Worm (Caenorhabditis elegans) whole organism, L2 larva: ENCODE results near the gene R07H5.16.
"Not testable (repeated sequence)": the region's sequence is repeated elsewhere in the genome, so short reads cannot be mapped to it uniquely, and the experiment has no call there.

Experiments used
- C34F6.9 ChIP-seq: fragments of 150-350 bp; optimal IDR thresholded peaks from 2 replicates; lab custom pipeline; 2014; ENCODE audit warnings: missing biosample characterization, missing genetic modification characterization
- F13H6.1 ChIP-seq: sonication (generic microtip); optimal IDR thresholded peaks from 2 replicates; lab custom pipeline; 2016; ENCODE audit warnings: missing genetic modification characterization, missing compliant biosample characterization
- R02D3.7 ChIP-seq: fragments of 150-350 bp; optimal IDR thresholded peaks from 2 replicates; lab custom pipeline; 2014; ENCODE audit warnings: missing biosample characterization, missing genetic modification characterization
- Y55F3AM.14 ChIP-seq: fragments of 200-800 bp; sonication (Bioruptor generic); optimal IDR thresholded peaks from 2 replicates; lab custom pipeline; 2018; ENCODE audit warnings: mild to moderate bottlenecking, missing genetic modification characterization, missing compliant biosample characterization
- ZK546.5 ChIP-seq: sonication (generic microtip); optimal IDR thresholded peaks from 2 replicates; lab custom pipeline; 2017; ENCODE audit warnings: missing biosample characterization, missing genetic modification characterization
- alr-1 ChIP-seq: fragments of 150-350 bp; optimal IDR thresholded peaks from 2 replicates; lab custom pipeline; 2014; ENCODE audit warnings: missing biosample characterization, missing genetic modification characterization
- aly-2 ChIP-seq: fragments of 150-350 bp; optimal IDR thresholded peaks from 2 replicates; lab custom pipeline; 2014; ENCODE audit warnings: missing biosample characterization, missing genetic modification characterization
- ama-1 ChIP-seq: fragments of 150-350 bp; optimal IDR thresholded peaks from 2 replicates; lab custom pipeline; 2018; ENCODE audit warnings: inconsistent platforms
- blmp-1 ChIP-seq: sonication (generic microtip); optimal IDR thresholded peaks from 2 replicates; lab custom pipeline; 2017; ENCODE audit warnings: missing genetic modification characterization, mild to moderate bottlenecking, missing compliant biosample characterization, antibody characterized with exemption, moderate library complexity; ENCODE audit not compliant: insufficient read depth
- ceh-16 ChIP-seq: fragments of 150-350 bp; optimal IDR thresholded peaks from 2 replicates; lab custom pipeline; 2014; ENCODE audit warnings: missing biosample characterization, missing genetic modification characterization
- ceh-82 ChIP-seq: fragments of 150-350 bp; optimal IDR thresholded peaks from 2 replicates; lab custom pipeline; 2014; ENCODE audit warnings: missing biosample characterization, missing genetic modification characterization
- crh-2 ChIP-seq: sonication (generic microtip); optimal IDR thresholded peaks from 2 replicates; lab custom pipeline; 2017; ENCODE audit warnings: missing biosample characterization, missing genetic modification characterization
- dmd-4 ChIP-seq: sonication (generic microtip); optimal IDR thresholded peaks from 2 replicates; lab custom pipeline; 2017; ENCODE audit warnings: missing biosample characterization, missing genetic modification characterization
- egl-27 ChIP-seq: sonication (generic microtip); optimal IDR thresholded peaks from 3 replicates; lab custom pipeline; 2017; ENCODE audit warnings: missing biosample characterization, missing genetic modification reagents, missing genetic modification characterization
- elt-1 ChIP-seq: fragments of 150-350 bp; optimal IDR thresholded peaks from 2 replicates; lab custom pipeline; 2014; ENCODE audit warnings: missing biosample characterization, missing genetic modification characterization
- elt-3 ChIP-seq: sonication (generic microtip); optimal IDR thresholded peaks from 2 replicates; lab custom pipeline; 2017; ENCODE audit warnings: missing biosample characterization, missing genetic modification characterization
- fos-1 ChIP-seq: fragments of 150-350 bp; optimal IDR thresholded peaks from 2 replicates; lab custom pipeline; 2014; ENCODE audit warnings: missing biosample characterization, missing genetic modification characterization
- gmeb-1 ChIP-seq: fragments of 150-350 bp; optimal IDR thresholded peaks from 2 replicates; lab custom pipeline; 2014; ENCODE audit warnings: missing biosample characterization, missing genetic modification characterization
- lin-11 ChIP-seq: fragments of 150-350 bp; sonication (generic microtip); optimal IDR thresholded peaks from 2 replicates; lab custom pipeline; 2014; ENCODE audit warnings: missing biosample characterization, missing genetic modification characterization, inconsistent platforms, mixed read lengths
- lin-13 ChIP-seq: fragments of 150-350 bp; optimal IDR thresholded peaks from 2 replicates; lab custom pipeline; 2014; ENCODE audit warnings: missing biosample characterization, missing genetic modification reagents, missing genetic modification characterization
- lin-39 ChIP-seq: fragments of 150-350 bp; optimal IDR thresholded peaks from 2 replicates; lab custom pipeline; 2014; ENCODE audit warnings: missing biosample characterization, missing genetic modification reagents, missing genetic modification characterization
- lsy-2 ChIP-seq, 2 experiments: fragments of 150-350 bp in 1 of 2; sonication (generic microtip) in 1 of 2; optimal IDR thresholded peaks; 2 replicates each; lab custom pipeline; 2014 to 2017; ENCODE audit warnings: missing biosample characterization in 2 of 2, missing genetic modification characterization in 2 of 2
- mab-5 ChIP-seq: fragments of 150-350 bp; optimal IDR thresholded peaks from 2 replicates; lab custom pipeline; 2014; ENCODE audit warnings: missing biosample characterization, missing genetic modification characterization
- mbf-1 ChIP-seq: sonication (generic microtip); optimal IDR thresholded peaks from 2 replicates; lab custom pipeline; 2017; ENCODE audit warnings: missing biosample characterization, missing genetic modification characterization
- mdl-1 ChIP-seq, 2 experiments: fragments of 150-350 bp in 1 of 2; sonication (generic microtip) in 1 of 2; optimal IDR thresholded peaks; 2 replicates each; lab custom pipeline; 2017; ENCODE audit warnings: missing biosample characterization in 2 of 2, missing genetic modification characterization in 2 of 2
- nhr-10 ChIP-seq: sonication (generic microtip); optimal IDR thresholded peaks from 2 replicates; lab custom pipeline; 2017; ENCODE audit warnings: missing biosample characterization, missing genetic modification characterization
- nhr-11 ChIP-seq: fragments of 150-350 bp; optimal IDR thresholded peaks from 2 replicates; lab custom pipeline; 2014; ENCODE audit warnings: missing biosample characterization, missing genetic modification characterization
- nhr-12 ChIP-seq: fragments of 150-350 bp; optimal IDR thresholded peaks from 2 replicates; lab custom pipeline; 2014; ENCODE audit warnings: missing biosample characterization, missing genetic modification characterization
- nhr-129 ChIP-seq: fragments of 150-350 bp; optimal IDR thresholded peaks from 2 replicates; lab custom pipeline; 2014; ENCODE audit warnings: missing biosample characterization, missing genetic modification characterization
- nhr-21 ChIP-seq: fragments of 150-350 bp; optimal IDR thresholded peaks from 2 replicates; lab custom pipeline; 2014; ENCODE audit warnings: missing biosample characterization, missing genetic modification characterization
- nhr-23 ChIP-seq: fragments of 150-350 bp; optimal IDR thresholded peaks from 2 replicates; lab custom pipeline; 2014; ENCODE audit warnings: missing biosample characterization, missing genetic modification reagents, missing genetic modification characterization
- nhr-237 ChIP-seq: fragments of 150-350 bp; optimal IDR thresholded peaks from 2 replicates; lab custom pipeline; 2014; ENCODE audit warnings: missing biosample characterization, missing genetic modification characterization
- nhr-25 ChIP-seq: fragments of 150-350 bp; sonication (generic microtip); optimal IDR thresholded peaks from 3 replicates; lab custom pipeline; 2014; ENCODE audit warnings: missing biosample characterization, missing genetic modification characterization
- nhr-6 ChIP-seq: fragments of 150-350 bp; optimal IDR thresholded peaks from 2 replicates; lab custom pipeline; 2014; ENCODE audit warnings: missing biosample characterization, missing genetic modification characterization
- nhr-77 ChIP-seq: fragments of 150-350 bp; optimal IDR thresholded peaks from 2 replicates; lab custom pipeline; 2014; ENCODE audit warnings: missing biosample characterization, missing genetic modification characterization
- peb-1 ChIP-seq: fragments of 150-350 bp; optimal IDR thresholded peaks from 2 replicates; lab custom pipeline; 2014; ENCODE audit warnings: missing biosample characterization, missing genetic modification characterization
- sem-4 ChIP-seq: fragments of 150-350 bp; optimal IDR thresholded peaks from 2 replicates; lab custom pipeline; 2014; ENCODE audit warnings: missing biosample characterization, missing genetic modification reagents, missing genetic modification characterization
- skn-1 ChIP-seq: sonication (generic microtip); optimal IDR thresholded peaks from 2 replicates; lab custom pipeline; 2017; ENCODE audit warnings: missing biosample characterization, missing genetic modification characterization
- sma-3 ChIP-seq: sonication (generic microtip); optimal IDR thresholded peaks from 2 replicates; lab custom pipeline; 2016; ENCODE audit warnings: missing genetic modification reagents, missing genetic modification characterization, missing compliant biosample characterization
- sma-9 ChIP-seq, 2 experiments: fragments of 150-350 bp in 1 of 2; sonication (generic microtip) in 1 of 2; optimal IDR thresholded peaks; 2 replicates each; lab custom pipeline; 2014 to 2016; ENCODE audit warnings: missing genetic modification characterization in 2 of 2, mild to moderate bottlenecking in 1 of 2, missing biosample characterization in 1 of 2, missing compliant biosample characterization in 1 of 2, missing genetic modification reagents in 1 of 2, moderate library complexity in 1 of 2
- snpc-4 ChIP-seq: fragments of 150-350 bp; optimal IDR thresholded peaks from 2 replicates; lab custom pipeline; 2014; ENCODE audit warnings: missing biosample characterization, missing genetic modification characterization
- unc-39 ChIP-seq: fragments of 150-350 bp; optimal IDR thresholded peaks from 2 replicates; lab custom pipeline; 2014; ENCODE audit warnings: missing biosample characterization, missing genetic modification characterization
- unc-55 ChIP-seq: fragments of 150-350 bp; sonication (generic microtip); optimal IDR thresholded peaks from 3 replicates; lab custom pipeline; 2014; ENCODE audit warnings: missing biosample characterization, missing genetic modification reagents, missing genetic modification characterization
- unc-62 ChIP-seq: fragments of 150-350 bp; optimal IDR thresholded peaks from 2 replicates; lab custom pipeline; 2014; ENCODE audit warnings: missing biosample characterization, missing genetic modification reagents, missing genetic modification characterization
- zag-1 ChIP-seq: fragments of 150-350 bp; optimal IDR thresholded peaks from 2 replicates; lab custom pipeline; 2014; ENCODE audit warnings: missing biosample characterization, missing genetic modification characterization
- ztf-1 ChIP-seq: fragments of 200-800 bp; sonication (Bioruptor generic); conservative IDR thresholded peaks from 2 replicates; pipeline ENCODE4 v1.3.6; 2022; ENCODE audit warnings: missing genetic modification characterization, missing compliant biosample characterization
- ztf-11 ChIP-seq: sonication (generic microtip); optimal IDR thresholded peaks from 2 replicates; lab custom pipeline; 2017; ENCODE audit warnings: missing biosample characterization, missing genetic modification characterization
- ztf-4 ChIP-seq: fragments of 150-350 bp; optimal IDR thresholded peaks from 2 replicates; lab custom pipeline; 2014; ENCODE audit warnings: missing biosample characterization, missing genetic modification characterization

R07H5.16 gene

DNA sequence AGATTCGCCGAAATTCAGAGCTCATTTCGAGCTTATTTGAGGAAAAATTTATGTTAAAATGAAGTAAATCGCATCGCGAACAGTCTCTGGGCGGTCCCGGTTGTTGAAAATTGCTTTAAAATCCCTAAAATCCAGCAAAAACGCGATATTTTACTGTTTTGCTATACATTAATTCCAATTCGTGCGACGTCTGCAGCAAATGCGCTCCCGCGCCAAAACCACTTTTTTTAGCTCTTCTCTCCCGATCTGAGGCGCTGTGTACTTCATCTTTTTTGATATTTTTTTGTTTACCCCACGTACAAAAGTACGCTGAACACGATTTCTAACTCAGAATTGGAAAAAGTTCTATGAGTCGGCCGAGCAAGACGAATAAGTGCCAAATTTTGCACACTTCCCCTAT is at the start of gene R07H5.16:
Gene R07H5.16, plus strand, starts transcription at position 348 of the 400 bp plus-strand sequence.
- TF ChIP-seq R02D3.7 (tag; lab: Kevin White, UChicago); ceh-82; snpc-4: not testable (repeated sequence)

DNA sequence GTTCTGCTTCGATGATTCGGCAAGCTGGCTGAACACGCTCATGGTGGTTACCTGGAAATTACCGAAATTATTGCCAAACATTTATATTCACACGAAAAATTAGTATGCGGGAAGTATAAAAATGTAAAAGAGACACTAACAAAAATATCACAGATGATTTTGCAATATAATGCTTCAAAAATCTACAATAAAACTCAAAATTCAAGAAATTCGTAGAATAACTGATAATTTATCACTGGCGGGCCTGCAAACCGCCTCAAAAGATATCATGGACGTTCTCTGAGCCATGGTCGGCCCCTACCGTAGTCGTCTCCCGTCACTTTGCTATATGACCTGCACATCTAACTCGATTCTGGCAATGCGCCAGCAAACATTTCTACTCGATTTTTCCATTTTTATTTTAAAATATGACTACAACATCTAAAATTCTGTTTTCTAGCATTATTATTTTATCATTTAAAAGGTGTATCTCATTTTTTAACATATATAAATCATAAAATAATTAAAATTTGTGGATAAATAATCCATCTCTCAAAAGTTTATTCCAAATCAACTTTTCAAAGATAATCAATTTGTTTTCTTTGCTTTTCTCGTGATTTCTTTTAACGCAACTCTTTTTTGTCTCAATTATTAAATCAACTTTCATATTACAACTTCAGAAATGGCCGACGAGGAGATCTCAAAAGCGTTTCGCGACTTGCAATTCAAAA is 49.5 kb upstream of the R07H5.16 start, which contains the start of the genes F01G4.6 and pfd-1:
Gene F01G4.6, minus strand, starts transcription at position 51 of the 710 bp plus-strand sequence.
Gene pfd-1, plus strand, starts transcription at position 660 of the 710 bp plus-strand sequence.
- TF ChIP-seq unc-55 (GFP tag; lab: Kevin White, UChicago) (peak; percentile 98), alr-1 (tag; lab: Kevin White, UChicago) (no peak), ztf-1 (no peak), nhr-6 (tag; lab: Kevin White, UChicago) (peak; percentile 92), zag-1 (tag; lab: Kevin White, UChicago) (peak; percentile 98), sma-3 (peak; percentile 96), snpc-4 (peak; percentile 72), lin-39 (no peak), ceh-16 (tag; lab: Kevin White, UChicago) (peak; percentile 31), nhr-129 (tag; lab: Kevin White, UChicago) (peak; percentile 91), nhr-11 (tag; lab: Kevin White, UChicago) (no peak), dmd-4 (tag; lab: Kevin White, UChicago) (no peak), nhr-10 (peak; percentile 69), crh-2 (tag; lab: Kevin White, UChicago) (peak; percentile 97), F13H6.1 (tag; lab: Kevin White, UChicago) (peak; percentile 91), peb-1 (no peak), fos-1 (peak; percentile 81), gmeb-1 (tag; lab: Kevin White, UChicago) (peak; percentile 91), lsy-2 (tag; optimal IDR thresholded peaks at IDR 0.05; lab: Kevin White, UChicago) (peak; percentile 97 to 99), Y55F3AM.14 (peak; percentile 76), nhr-21 (tag; lab: Kevin White, UChicago) (peak; percentile 92), ztf-11 (tag; lab: Kevin White, UChicago) (no peak), lin-11 (peak; percentile 95), ZK546.5 (tag; lab: Kevin White, UChicago) (peak; percentile 98), mdl-1 (tag; optimal IDR thresholded peaks at IDR 0.05; lab: Kevin White, UChicago) (peak; percentile 50 to 65), blmp-1 (tag; lab: Kevin White, UChicago) (peak; percentile 76), elt-1 (tag; lab: Kevin White, UChicago) (no peak), nhr-23 (tag; lab: Kevin White, UChicago) (no peak), sma-9 (GFP tag; optimal IDR thresholded peaks at IDR 0.05; lab: Kevin White, UChicago) (peak; percentile 95), sma-9 (tag; optimal IDR thresholded peaks at IDR 0.05; lab: Kevin White, UChicago) (no peak), egl-27 (tag; lab: Kevin White, UChicago) (peak; percentile 86), unc-62 (no peak), nhr-25 (peak; percentile 93), elt-3 (tag; lab: Kevin White, UChicago) (no peak), mab-5 (peak; percentile 73), nhr-237 (tag; lab: Kevin White, UChicago) (peak; percentile 49), skn-1 (peak; percentile 62), unc-39 (tag; lab: Kevin White, UChicago) (no peak), sem-4 (tag; lab: Kevin White, UChicago) (peak; percentile 92), ztf-4 (tag; lab: Kevin White, UChicago) (peak; percentile 94), ama-1 (lab: Kevin White, UChicago) (peak; percentile 36), mbf-1 (tag; lab: Kevin White, UChicago) (no peak), C34F6.9 (peak; percentile 93), lin-13 (peak; percentile 96), aly-2 (tag; lab: Kevin White, UChicago) (no peak), nhr-12 (tag; lab: Kevin White, UChicago) (no peak), nhr-77 (tag; lab: Kevin White, UChicago) (no peak), R02D3.7 (tag; lab: Kevin White, UChicago) (peak; percentile 53), ceh-82 (peak; percentile 80)
